Worm (Caenorhabditis elegans) whole organism, L2 larva: Measurements from ENCODE around the gene decr-1.2.

ENCODE experiments used
- alr-1 ChIP-seq: fragments of 150-350 bp; optimal IDR thresholded peaks from 2 replicates; lab custom pipeline; 2014; ENCODE audit warnings: missing biosample characterization, missing genetic modification characterization
- aly-2 ChIP-seq: fragments of 150-350 bp; optimal IDR thresholded peaks from 2 replicates; lab custom pipeline; 2014; ENCODE audit warnings: missing biosample characterization, missing genetic modification characterization
- fos-1 ChIP-seq: fragments of 150-350 bp; optimal IDR thresholded peaks from 2 replicates; lab custom pipeline; 2014; ENCODE audit warnings: missing biosample characterization, missing genetic modification characterization
- gmeb-1 ChIP-seq: fragments of 150-350 bp; optimal IDR thresholded peaks from 2 replicates; lab custom pipeline; 2014; ENCODE audit warnings: missing biosample characterization, missing genetic modification characterization
- mdl-1 ChIP-seq, 2 experiments: fragments of 150-350 bp in 1 of 2; sonication (generic microtip) in 1 of 2; optimal IDR thresholded peaks; 2 replicates each; lab custom pipeline; 2017; ENCODE audit warnings: missing biosample characterization in 2 of 2, missing genetic modification characterization in 2 of 2
- nhr-11 ChIP-seq: fragments of 150-350 bp; optimal IDR thresholded peaks from 2 replicates; lab custom pipeline; 2014; ENCODE audit warnings: missing biosample characterization, missing genetic modification characterization
- skn-1 ChIP-seq: sonication (generic microtip); optimal IDR thresholded peaks from 2 replicates; lab custom pipeline; 2017; ENCODE audit warnings: missing biosample characterization, missing genetic modification characterization
- ztf-1 ChIP-seq: fragments of 200-800 bp; sonication (Bioruptor generic); conservative IDR thresholded peaks from 2 replicates; pipeline ENCODE4 v1.3.6; 2022; ENCODE audit warnings: missing genetic modification characterization, missing compliant biosample characterization

DNA sequence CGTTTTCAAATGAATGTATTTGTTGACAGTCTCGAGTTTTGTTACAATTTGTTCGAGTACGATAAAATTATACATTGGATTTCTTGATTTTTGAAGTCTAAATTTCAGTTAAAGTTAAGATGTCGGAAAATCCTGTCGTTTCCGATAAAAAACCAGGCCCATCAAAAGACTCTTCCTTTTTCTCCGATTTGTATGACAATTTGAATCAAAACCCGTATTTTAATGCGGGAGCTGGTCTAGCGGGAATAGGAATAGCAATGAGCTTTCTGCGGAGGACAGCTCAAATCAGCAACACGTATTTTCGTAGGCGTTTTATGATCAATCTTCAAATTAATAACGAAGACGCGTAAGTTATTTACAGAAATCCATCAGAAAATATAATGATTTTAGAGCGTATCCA lies 25.6 kb downstream of the decr-1.2 start, which contains the start of gene bcs-1:
- no peak for TF ChIP-seq gmeb-1 (tag; lab: Kevin White, UChicago)
- TF ChIP-seq ztf-1 (GFP tag; lab: Robert Waterston, UW): no peak
- no peak for TF ChIP-seq fos-1 (tag; lab: Kevin White, UChicago)
- TF ChIP-seq skn-1 (tag; lab: Kevin White, UChicago): no peak
- TF ChIP-seq nhr-11 (tag; lab: Kevin White, UChicago): no peak
- TF ChIP-seq aly-2: no peak
- TF ChIP-seq mdl-1 (tag; optimal IDR thresholded peaks at IDR 0.05; lab: Kevin White, UChicago): no peak
- TF ChIP-seq alr-1: no peak
